Worm (Caenorhabditis elegans) whole organism, midembryonic: ENCODE data around the gene C03A3.1.

ENCODE experiments used
- T22C8.4 ChIP-seq: fragments of 200-800 bp; sonication (Bioruptor generic); IDR thresholded peaks from 2 replicates; pipeline ENCODE4 v1.3.6; 2022; ENCODE audit warnings: missing genetic modification characterization, missing compliant biosample characterization
- klf-2 ChIP-seq: fragments of 200-800 bp; sonication (Bioruptor generic); conservative IDR thresholded peaks from 2 replicates; pipeline ENCODE4 v1.3.6; 2022; ENCODE audit warnings: missing genetic modification reagents, missing genetic modification characterization, missing compliant biosample characterization

ce11 chrX:11290528-11290927, 33.4 kb downstream of the C03A3.1 start:
- peak; percentile 64 for TF ChIP-seq T22C8.4 (GFP tag; lab: Robert Waterston, UW)
- no peak for TF ChIP-seq klf-2 (GFP tag; lab: Robert Waterston, UW)
